Worm (Caenorhabditis elegans): ENCODE results near the gene ZK643.5.

DNA sequence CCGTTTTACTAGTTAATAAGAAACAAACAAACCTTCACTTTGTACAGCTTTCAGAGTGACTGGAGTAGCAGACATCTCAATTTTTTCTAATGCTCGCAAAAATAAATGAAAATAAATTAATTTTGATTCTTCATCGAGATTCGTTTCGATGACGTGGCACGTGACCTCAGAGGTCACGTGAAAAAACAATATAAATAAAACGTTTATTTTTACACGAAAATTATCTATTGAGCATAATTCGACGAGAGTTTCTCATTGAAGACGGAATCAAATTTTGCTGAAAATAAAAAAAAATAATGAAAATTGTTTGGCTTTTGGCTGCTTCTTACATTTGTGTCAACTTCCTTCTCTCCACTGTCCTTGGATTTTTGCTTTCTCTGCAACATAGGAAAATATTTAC lies 45.9 kb upstream of the ZK643.5 start, which contains the start of gene rpn-6.2:
- no peak for TF ChIP-seq sptf-1 (tag; optimal IDR thresholded peaks at IDR 0.05)
- TF ChIP-seq hlh-1 (tag; optimal IDR thresholded peaks at IDR 0.05): no peak
- TF ChIP-seq ceh-39 (tag; optimal IDR thresholded peaks at IDR 0.05): no peak
- TF ChIP-seq unc-62 (GFP tag; optimal IDR thresholded peaks at IDR 0.05): no peak
- no peak for TF ChIP-seq flh-1 (GFP tag; optimal IDR thresholded peaks at IDR 0.05)
- TF ChIP-seq nhr-12 (tag; optimal IDR thresholded peaks at IDR 0.05): no peak
